Worm (Caenorhabditis elegans) whole organism, L2 larva: ENCODE results near the gene C05D11.8.

Experiments used
- ZK546.5 ChIP-seq: sonication (generic microtip); optimal IDR thresholded peaks from 2 replicates; lab custom pipeline; 2017; ENCODE audit warnings: missing biosample characterization, missing genetic modification characterization
- fos-1 ChIP-seq: fragments of 150-350 bp; optimal IDR thresholded peaks from 2 replicates; lab custom pipeline; 2014; ENCODE audit warnings: missing biosample characterization, missing genetic modification characterization
- lin-11 ChIP-seq: fragments of 150-350 bp; sonication (generic microtip); optimal IDR thresholded peaks from 2 replicates; lab custom pipeline; 2014; ENCODE audit warnings: missing biosample characterization, missing genetic modification characterization, inconsistent platforms, mixed read lengths
- lin-39 ChIP-seq: fragments of 150-350 bp; optimal IDR thresholded peaks from 2 replicates; lab custom pipeline; 2014; ENCODE audit warnings: missing biosample characterization, missing genetic modification reagents, missing genetic modification characterization
- nhr-10 ChIP-seq: sonication (generic microtip); optimal IDR thresholded peaks from 2 replicates; lab custom pipeline; 2017; ENCODE audit warnings: missing biosample characterization, missing genetic modification characterization
- nhr-237 ChIP-seq: fragments of 150-350 bp; optimal IDR thresholded peaks from 2 replicates; lab custom pipeline; 2014; ENCODE audit warnings: missing biosample characterization, missing genetic modification characterization
- nhr-77 ChIP-seq: fragments of 150-350 bp; optimal IDR thresholded peaks from 2 replicates; lab custom pipeline; 2014; ENCODE audit warnings: missing biosample characterization, missing genetic modification characterization
- unc-62 ChIP-seq: fragments of 150-350 bp; optimal IDR thresholded peaks from 2 replicates; lab custom pipeline; 2014; ENCODE audit warnings: missing biosample characterization, missing genetic modification reagents, missing genetic modification characterization
- zag-1 ChIP-seq: fragments of 150-350 bp; optimal IDR thresholded peaks from 2 replicates; lab custom pipeline; 2014; ENCODE audit warnings: missing biosample characterization, missing genetic modification characterization
- ztf-11 ChIP-seq: sonication (generic microtip); optimal IDR thresholded peaks from 2 replicates; lab custom pipeline; 2017; ENCODE audit warnings: missing biosample characterization, missing genetic modification characterization

ce11 chrIII:6432939-6433338, 5.8 kb upstream of the C05D11.8 start, which contains the start of gene vps-16:
- TF ChIP-seq lin-39 (tag; lab: Kevin White, UChicago) (no peak), unc-62 (GFP tag; lab: Kevin White, UChicago) (no peak), ztf-11 (no peak), lin-11 (no peak), fos-1 (tag; lab: Kevin White, UChicago) (no peak), ZK546.5 (tag; lab: Kevin White, UChicago) (no peak), nhr-237 (tag; lab: Kevin White, UChicago) (no peak), nhr-10 (tag; lab: Kevin White, UChicago) (no peak), nhr-77 (tag; lab: Kevin White, UChicago) (no peak), zag-1 (tag; lab: Kevin White, UChicago) (no peak)
